Worm (Caenorhabditis elegans): Measurements from ENCODE around the gene bus-17.

bus-17 gene

DNA sequence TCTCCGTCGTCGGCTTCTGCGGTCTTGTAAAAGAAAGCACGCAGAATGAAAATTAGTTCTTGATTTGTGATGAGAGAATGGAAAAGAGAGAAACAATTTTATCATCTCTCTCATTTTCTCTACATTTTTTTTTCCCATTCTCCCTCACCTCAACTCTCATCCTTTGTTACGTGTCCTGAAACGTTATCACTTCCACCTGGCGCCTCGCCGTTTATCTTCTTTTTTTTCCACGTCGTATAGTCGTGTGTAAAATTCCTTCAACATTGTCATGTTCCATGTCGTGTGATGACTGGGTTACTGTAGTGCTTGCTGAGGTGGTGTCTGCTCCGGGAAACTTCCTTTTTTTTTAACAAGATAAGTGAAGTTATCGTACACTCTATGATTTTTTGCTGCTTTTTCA, 13.3 kb upstream of the bus-17 start:
- TF ChIP-seq med-1 (GFP tag; optimal IDR thresholded peaks at IDR 0.05; ENCODE audit: insufficient read depth) (no peak), flt-1 (GFP tag; IDR thresholded peaks at IDR 0.05) (no peak), ref-1 (GFP tag; conservative IDR thresholded peaks at IDR 0.05) (no peak), T22C8.4 (GFP tag; IDR thresholded peaks at IDR 0.05) (no peak), tab-1 (GFP tag; IDR thresholded peaks at IDR 0.05) (no peak), cog-1 (tag; optimal IDR thresholded peaks at IDR 0.05) (no peak), klf-2 (GFP tag; conservative IDR thresholded peaks at IDR 0.05) (no peak), ztf-29 (GFP tag; IDR thresholded peaks at IDR 0.05) (no peak), ztf-23 (GFP tag; IDR thresholded peaks at IDR 0.05) (no peak)

DNA sequence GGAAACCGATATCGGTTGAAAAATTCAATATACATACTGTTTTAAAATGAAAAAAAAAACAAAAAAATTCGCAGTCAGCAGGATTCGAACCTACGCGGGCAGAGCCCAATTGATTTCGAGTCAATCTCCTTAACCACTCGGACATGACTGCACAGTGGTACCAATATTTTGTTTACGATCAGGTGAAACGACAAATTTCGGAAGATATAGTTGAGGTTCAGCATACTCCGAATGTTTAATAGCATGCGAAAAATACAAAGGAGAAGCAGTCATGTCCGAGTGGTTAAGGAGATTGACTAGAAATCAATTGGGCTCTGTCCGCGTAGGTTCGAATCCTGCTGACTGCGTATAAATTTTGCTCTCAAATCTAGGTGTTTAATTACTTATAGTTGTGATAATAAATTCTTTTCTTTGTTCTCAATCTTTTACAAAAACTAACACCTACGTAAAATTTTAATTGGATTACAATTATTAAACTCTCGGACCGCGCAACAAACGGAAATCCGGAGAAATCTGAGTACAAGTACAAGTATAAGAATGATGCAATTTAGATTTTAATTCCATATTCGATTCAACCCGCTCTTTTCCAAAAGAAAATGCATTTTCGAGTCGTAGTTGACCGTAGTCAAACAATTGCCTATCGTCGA, 7.2 kb upstream of the bus-17 start, which contains the start of gene Y7A5A.13:
Gene Y7A5A.13, plus strand, starts transcription at position 597 of the 647 bp plus-strand sequence.
- no peak for TF ChIP-seq ztf-29 (GFP tag; IDR thresholded peaks at IDR 0.05)
- TF ChIP-seq ztf-23 (GFP tag; IDR thresholded peaks at IDR 0.05): no peak
- no peak for TF ChIP-seq cog-1 (tag; optimal IDR thresholded peaks at IDR 0.05)
- TF ChIP-seq flt-1 (GFP tag; IDR thresholded peaks at IDR 0.05): no peak
- TF ChIP-seq T22C8.4 (GFP tag; IDR thresholded peaks at IDR 0.05): no peak
- TF ChIP-seq tab-1 (GFP tag; IDR thresholded peaks at IDR 0.05): no peak
- no peak for TF ChIP-seq med-1 (GFP tag; optimal IDR thresholded peaks at IDR 0.05; ENCODE audit: insufficient read depth)
- no peak for TF ChIP-seq klf-2 (GFP tag; conservative IDR thresholded peaks at IDR 0.05)
- TF ChIP-seq ref-1 (GFP tag; conservative IDR thresholded peaks at IDR 0.05): no peak

DNA sequence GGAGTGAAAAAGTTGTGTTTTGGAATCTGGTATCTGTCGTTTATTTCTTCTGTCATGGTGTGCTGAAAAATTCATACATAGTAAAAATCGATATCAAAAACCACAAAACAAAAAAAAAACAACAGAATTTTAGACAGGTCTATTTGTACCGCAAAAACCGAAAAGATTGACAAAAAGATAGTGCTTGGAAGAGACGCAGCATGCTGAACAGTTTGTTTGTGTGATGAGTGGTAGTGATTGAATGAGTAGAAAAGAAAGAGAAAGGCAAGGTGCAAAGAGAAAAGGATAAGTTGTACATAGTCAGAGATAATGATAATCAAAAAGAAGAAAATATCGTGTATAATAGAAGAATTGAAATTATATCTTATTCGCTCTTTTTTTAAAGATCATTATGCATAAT, 6.5 kb upstream of the bus-17 start, which contains the start of gene Y7A5A.2:
Gene Y7A5A.2, minus strand, starts transcription at position 62 of the 400 bp plus-strand sequence.
- no peak for TF ChIP-seq ztf-29 (GFP tag; IDR thresholded peaks at IDR 0.05)
- TF ChIP-seq ref-1 (GFP tag; conservative IDR thresholded peaks at IDR 0.05): no peak
- TF ChIP-seq med-1 (GFP tag; optimal IDR thresholded peaks at IDR 0.05; ENCODE audit: insufficient read depth): no peak
- no peak for TF ChIP-seq ztf-23 (GFP tag; IDR thresholded peaks at IDR 0.05)
- no peak for TF ChIP-seq klf-2 (GFP tag; conservative IDR thresholded peaks at IDR 0.05)
- no peak for TF ChIP-seq flt-1 (GFP tag; IDR thresholded peaks at IDR 0.05)
- TF ChIP-seq tab-1 (GFP tag; IDR thresholded peaks at IDR 0.05): no peak
- TF ChIP-seq T22C8.4 (GFP tag; IDR thresholded peaks at IDR 0.05): no peak
- TF ChIP-seq cog-1 (tag; optimal IDR thresholded peaks at IDR 0.05): no peak

DNA sequence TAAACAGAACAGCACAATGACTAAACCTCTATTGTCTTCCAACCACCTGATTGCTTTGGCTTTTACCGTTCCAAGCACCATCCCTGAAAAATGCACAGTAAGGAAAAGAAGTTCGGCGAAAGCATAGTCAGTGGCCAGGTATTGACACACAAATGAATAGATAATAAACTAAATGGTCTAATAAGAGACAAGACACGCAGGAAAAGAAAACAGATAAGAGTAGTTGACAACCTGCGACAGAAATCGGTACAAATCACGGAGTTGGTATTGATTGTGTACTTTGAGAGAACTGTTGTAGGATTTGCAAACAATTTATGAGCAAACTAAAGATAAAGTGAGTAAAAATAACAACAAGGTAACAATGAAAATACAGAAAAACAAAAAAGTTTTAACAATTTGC, 5.3 kb upstream of the bus-17 start, which contains the start of gene Y7A5A.1:
Gene Y7A5A.1, minus strand, starts transcription at position 83 of the 400 bp plus-strand sequence.
- TF ChIP-seq ztf-23 (GFP tag; IDR thresholded peaks at IDR 0.05) (no peak), ref-1 (GFP tag; conservative IDR thresholded peaks at IDR 0.05) (no peak), tab-1 (GFP tag; IDR thresholded peaks at IDR 0.05) (no peak), cog-1 (tag; optimal IDR thresholded peaks at IDR 0.05) (no peak), ztf-29 (GFP tag; IDR thresholded peaks at IDR 0.05) (no peak), flt-1 (GFP tag; IDR thresholded peaks at IDR 0.05) (no peak), med-1 (GFP tag; optimal IDR thresholded peaks at IDR 0.05; ENCODE audit: insufficient read depth) (no peak), klf-2 (GFP tag; conservative IDR thresholded peaks at IDR 0.05) (no peak), T22C8.4 (GFP tag; IDR thresholded peaks at IDR 0.05) (no peak)

DNA sequence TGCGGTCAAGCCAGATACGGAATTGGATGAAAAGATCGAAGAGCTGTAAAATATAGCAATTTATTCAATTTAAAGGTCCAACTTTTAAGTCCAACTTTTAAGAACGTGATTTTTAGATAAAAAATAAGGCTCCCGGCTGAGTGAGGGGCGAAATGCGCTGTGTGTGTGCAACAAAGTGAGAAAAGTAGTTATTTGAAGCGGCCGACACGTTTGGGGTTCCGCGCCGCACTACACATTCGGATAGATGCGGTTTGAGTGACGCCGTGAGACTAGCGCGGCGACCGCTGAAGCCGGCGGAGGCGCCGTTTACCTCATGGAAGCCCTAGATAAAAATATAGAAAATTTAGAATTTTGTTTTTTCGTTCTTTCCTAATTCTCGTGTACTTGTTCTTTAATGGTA, 4.6 kb upstream of the bus-17 start:
- TF ChIP-seq flt-1 (GFP tag; IDR thresholded peaks at IDR 0.05) (no peak), med-1 (GFP tag; optimal IDR thresholded peaks at IDR 0.05; ENCODE audit: insufficient read depth) (no peak), cog-1 (tag; optimal IDR thresholded peaks at IDR 0.05) (no peak)

ce11 chrX:15769895-15770559, 3.9 kb upstream of the bus-17 start:
- TF ChIP-seq T22C8.4 (GFP tag; IDR thresholded peaks at IDR 0.05) (no peak), klf-2 (GFP tag; conservative IDR thresholded peaks at IDR 0.05) (no peak), flt-1 (GFP tag; IDR thresholded peaks at IDR 0.05) (no peak), med-1 (GFP tag; optimal IDR thresholded peaks at IDR 0.05; ENCODE audit: insufficient read depth) (no peak), ref-1 (GFP tag; conservative IDR thresholded peaks at IDR 0.05) (no peak), cog-1 (tag; optimal IDR thresholded peaks at IDR 0.05) (no peak), ztf-29 (GFP tag; IDR thresholded peaks at IDR 0.05) (no peak), tab-1 (GFP tag; IDR thresholded peaks at IDR 0.05) (no peak), ztf-23 (GFP tag; IDR thresholded peaks at IDR 0.05) (no peak)

ce11 chrX:15768532-15768931, 2.4 kb upstream of the bus-17 start:
- TF ChIP-seq ref-1 (GFP tag; conservative IDR thresholded peaks at IDR 0.05): no peak
- no peak for TF ChIP-seq klf-2 (GFP tag; conservative IDR thresholded peaks at IDR 0.05)
- no peak for TF ChIP-seq flt-1 (GFP tag; IDR thresholded peaks at IDR 0.05)
- TF ChIP-seq ztf-29 (GFP tag; IDR thresholded peaks at IDR 0.05): no peak
- TF ChIP-seq cog-1 (tag; optimal IDR thresholded peaks at IDR 0.05): no peak
- no peak for TF ChIP-seq med-1 (GFP tag; optimal IDR thresholded peaks at IDR 0.05; ENCODE audit: insufficient read depth)
- no peak for TF ChIP-seq tab-1 (GFP tag; IDR thresholded peaks at IDR 0.05)
- no peak for TF ChIP-seq ztf-23 (GFP tag; IDR thresholded peaks at IDR 0.05)
- no peak for TF ChIP-seq T22C8.4 (GFP tag; IDR thresholded peaks at IDR 0.05)

- TF ChIP-seq ztf-23 (GFP tag; IDR thresholded peaks at IDR 0.05) (no peak), tab-1 (GFP tag; IDR thresholded peaks at IDR 0.05) (no peak), ztf-29 (GFP tag; IDR thresholded peaks at IDR 0.05) (no peak), flt-1 (GFP tag; IDR thresholded peaks at IDR 0.05) (no peak), med-1 (GFP tag; optimal IDR thresholded peaks at IDR 0.05; ENCODE audit: insufficient read depth) (no peak), cog-1 (tag; optimal IDR thresholded peaks at IDR 0.05) (no peak), T22C8.4 (GFP tag; IDR thresholded peaks at IDR 0.05) (no peak), ref-1 (GFP tag; conservative IDR thresholded peaks at IDR 0.05) (no peak), klf-2 (GFP tag; conservative IDR thresholded peaks at IDR 0.05) (no peak)
These were observed 707 bp upstream of the bus-17 start for ce11 chrX:15766861-15767260.

DNA sequence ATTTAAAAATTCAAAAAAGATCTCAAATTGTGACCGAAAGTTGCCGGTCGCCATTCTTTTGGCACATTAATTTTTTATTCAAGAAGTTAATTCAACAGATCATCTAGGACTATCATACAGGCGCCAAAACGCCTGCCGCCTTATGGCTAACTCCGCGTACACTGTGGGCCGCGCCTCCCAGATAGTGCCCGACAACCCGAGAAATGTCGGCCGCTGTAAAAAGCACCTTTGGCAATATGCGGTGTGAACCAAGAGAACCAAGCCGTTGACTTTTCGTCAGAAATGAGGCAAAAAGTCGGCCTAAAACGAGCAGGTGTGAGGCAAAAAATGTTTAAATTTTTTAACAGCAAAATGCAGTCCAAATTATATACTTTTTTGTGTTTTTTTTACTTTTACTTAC, 6.9 kb downstream of the bus-17 start:
- TF ChIP-seq T22C8.4 (GFP tag; IDR thresholded peaks at IDR 0.05) (no peak), ztf-23 (GFP tag; IDR thresholded peaks at IDR 0.05) (no peak)
